Worm (Caenorhabditis elegans): Measurements from ENCODE around the gene osm-3.
A peak's percentile ranks its signal among the peaks of the same experiment; 100 is the strongest.

osm-3 gene

DNA sequence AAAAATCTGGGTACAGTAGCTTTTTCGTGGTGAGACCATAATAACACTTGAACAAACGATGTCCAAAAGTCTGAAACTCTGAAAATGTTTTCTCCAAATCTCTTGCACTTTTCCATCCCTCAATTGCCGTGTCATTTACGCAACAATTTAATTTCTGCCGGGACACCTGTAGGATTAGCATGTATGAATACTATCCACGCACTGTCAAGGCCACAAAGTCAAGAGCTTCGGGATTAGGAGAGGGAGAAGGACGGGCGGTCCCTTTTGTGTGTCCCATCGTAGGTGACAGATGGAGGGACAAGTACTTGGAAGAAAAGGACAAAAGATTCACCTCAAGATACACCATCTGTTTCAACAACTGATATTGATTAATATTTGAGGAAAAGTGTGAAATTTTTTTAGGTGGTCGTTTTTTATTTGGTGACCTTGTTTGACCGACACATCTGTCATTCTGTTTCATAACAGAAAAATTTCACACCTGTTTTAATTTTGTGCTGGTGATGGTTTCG lies 42.2 kb upstream of the osm-3 start:
- no peak for TF ChIP-seq K02D7.2 (tag; optimal IDR thresholded peaks at IDR 0.05)
- TF ChIP-seq hlh-6 (tag; optimal IDR thresholded peaks at IDR 0.05), result no peak
- no peak for TF ChIP-seq pag-3 (tag; optimal IDR thresholded peaks at IDR 0.05; ENCODE audit: borderline replicate concordance)
- TF ChIP-seq unc-86 (tag; optimal IDR thresholded peaks at IDR 0.05), result no peak
- TF ChIP-seq lin-11 (tag; optimal IDR thresholded peaks at IDR 0.05), result no peak
- TF ChIP-seq tbx-7 (tag; optimal IDR thresholded peaks at IDR 0.05), result no peak
- TF ChIP-seq madf-2 (tag; optimal IDR thresholded peaks at IDR 0.05), result no peak
- no peak for TF ChIP-seq fkh-6 (tag; optimal IDR thresholded peaks at IDR 0.05)
- TF ChIP-seq ceh-18 (tag; optimal IDR thresholded peaks at IDR 0.05), result no peak
- TF ChIP-seq ceh-45 (GFP tag; IDR thresholded peaks at IDR 0.05), result no peak
- TF ChIP-seq dve-1 (tag; optimal IDR thresholded peaks at IDR 0.05), result no peak

DNA sequence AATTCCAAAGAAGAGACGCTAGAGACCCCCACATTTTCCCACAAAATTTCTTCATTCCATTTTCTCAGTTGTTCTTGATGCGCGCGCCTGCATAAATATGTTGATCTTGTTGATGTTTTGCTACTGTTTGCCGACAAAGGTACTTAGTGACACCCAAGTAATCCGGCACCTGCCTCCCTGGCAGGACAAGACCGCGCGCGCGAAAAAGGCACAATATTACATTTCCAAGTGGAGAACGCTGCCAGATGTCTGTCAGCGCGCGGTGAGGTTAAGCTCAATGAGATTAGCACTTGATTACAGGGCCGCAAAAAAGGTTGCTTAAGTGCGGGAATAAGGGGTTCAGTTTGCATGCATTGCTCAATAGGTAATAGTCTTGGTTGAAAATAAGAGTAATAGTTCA lies 40.8 kb upstream of the osm-3 start:
- TF ChIP-seq hlh-30 (tag; optimal IDR thresholded peaks at IDR 0.05; ENCODE audit: insufficient read depth), result no peak
- peak; percentile 3 for TF ChIP-seq unc-42 (tag; optimal IDR thresholded peaks at IDR 0.05)
- TF ChIP-seq ama-1 (optimal IDR thresholded peaks at IDR 0.05), result no peak
- TF ChIP-seq pqm-1 (tag; optimal IDR thresholded peaks at IDR 0.05), result no peak

DNA sequence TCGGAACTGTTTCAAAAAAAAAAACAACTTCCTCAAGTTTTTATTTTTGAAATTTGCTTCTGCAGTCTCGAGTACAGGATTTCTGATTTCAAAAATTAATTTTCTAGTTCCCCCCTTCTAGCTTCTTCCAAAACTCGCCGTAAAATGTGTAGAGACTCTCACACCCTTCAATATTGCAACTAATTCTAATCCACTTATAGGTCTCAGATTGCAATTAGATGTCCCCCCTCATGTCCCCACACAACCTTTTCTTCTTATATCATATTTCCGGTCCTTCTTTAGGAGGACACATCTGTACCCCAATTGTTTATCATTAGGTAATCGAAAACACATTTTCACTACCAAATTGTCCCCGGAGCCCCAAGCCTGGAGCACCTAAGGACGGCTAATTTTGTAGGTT lies 39.6 kb upstream of the osm-3 start:
- TF ChIP-seq unc-42 (tag; optimal IDR thresholded peaks at IDR 0.05) (peak; percentile 71), ceh-34 (tag; optimal IDR thresholded peaks at IDR 0.05) (no peak)

DNA sequence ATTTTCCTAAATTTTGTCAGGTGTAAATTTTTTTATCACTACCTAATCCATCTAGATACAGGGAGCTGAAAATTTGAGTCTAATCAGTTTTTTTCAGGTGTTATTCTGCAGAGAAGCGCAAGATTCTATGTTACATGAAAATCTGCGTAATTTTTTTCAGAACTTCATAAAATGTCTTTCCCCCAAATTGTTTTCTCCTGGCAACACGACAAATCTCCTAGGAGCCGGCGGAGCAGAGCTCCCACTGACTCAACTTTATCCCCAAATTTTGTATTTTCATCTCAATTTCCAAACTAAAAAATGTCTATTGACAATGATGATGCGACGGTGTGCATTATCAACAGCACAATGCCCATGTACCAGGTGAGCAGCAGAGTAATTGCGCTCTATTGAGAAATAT lies 38.6 kb upstream of the osm-3 start, which contains the start of gene F28F9.2:
TSS of gene F28F9.2 (plus strand) at position 301 of the 400 bp plus-strand sequence.
- TF ChIP-seq dve-1 (tag; optimal IDR thresholded peaks at IDR 0.05) (no peak), ceh-30 (tag; optimal IDR thresholded peaks at IDR 0.05) (no peak), nfya-1 (tag; optimal IDR thresholded peaks at IDR 0.05) (no peak), ceh-9 (tag; optimal IDR thresholded peaks at IDR 0.05) (no peak), ceh-14 (tag; optimal IDR thresholded peaks at IDR 0.05) (no peak)

DNA sequence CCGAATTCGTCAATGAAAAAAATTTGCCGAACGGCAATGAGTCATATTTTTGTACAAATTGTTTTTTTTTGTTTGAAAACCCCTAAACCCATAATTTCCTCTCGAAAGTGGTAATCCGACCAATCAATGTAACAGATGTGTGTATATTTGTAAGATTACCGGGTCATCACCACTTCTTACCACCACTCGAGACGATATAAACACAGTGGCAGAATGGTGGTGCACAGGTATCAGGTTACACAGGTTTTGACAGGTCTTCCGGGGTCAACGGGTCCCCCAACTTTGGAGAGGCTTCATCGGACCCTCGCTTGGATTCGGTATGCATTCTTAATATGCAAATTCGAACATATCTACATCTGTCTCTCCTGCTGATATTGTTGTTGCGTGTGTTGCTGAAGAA lies 37.8 kb upstream of the osm-3 start:
- TF ChIP-seq sox-2 (GFP tag; IDR thresholded peaks at IDR 0.05) (no peak), ceh-34 (tag; optimal IDR thresholded peaks at IDR 0.05) (peak; percentile 92)

DNA sequence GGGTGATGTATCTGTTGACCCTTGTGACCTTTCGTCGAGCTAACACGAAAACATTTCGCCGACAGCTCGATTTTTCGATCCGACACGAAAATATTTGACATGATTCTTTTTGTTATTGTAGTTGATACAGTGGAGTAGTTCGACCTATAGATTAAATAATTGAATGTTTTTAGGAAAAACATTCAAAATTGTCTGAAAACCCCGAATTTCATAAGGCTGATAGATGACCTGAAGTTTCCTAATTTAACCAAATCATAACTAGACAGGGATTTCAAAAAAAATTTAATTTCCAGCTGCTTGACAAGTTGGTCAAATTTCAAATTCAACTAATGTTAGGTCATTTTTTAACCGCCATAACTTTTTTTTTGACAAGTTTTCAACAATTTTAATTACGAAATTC lies 34.2 kb upstream of the osm-3 start, which contains the start of gene cal-3:
TSS of gene cal-3 (minus strand) at position 101 of the 400 bp plus-strand sequence.
- TF ChIP-seq gmeb-2 (tag; optimal IDR thresholded peaks at IDR 0.05) (no peak), ttx-3 (tag; optimal IDR thresholded peaks at IDR 0.05) (no peak), unc-55 (GFP tag; optimal IDR thresholded peaks at IDR 0.05) (no peak), K09A11.1 (tag; optimal IDR thresholded peaks at IDR 0.05; ENCODE audit: insufficient read depth) (no peak), elt-2 (tag; optimal IDR thresholded peaks at IDR 0.05) (no peak), pha-4 (tag; optimal IDR thresholded peaks at IDR 0.05) (no peak), hlh-8 (tag; optimal IDR thresholded peaks at IDR 0.05) (no peak), ceh-2 (tag; optimal IDR thresholded peaks at IDR 0.05) (no peak), rnt-1 (tag; optimal IDR thresholded peaks at IDR 0.05) (no peak), pqm-1 (tag; optimal IDR thresholded peaks at IDR 0.05) (no peak), ama-1 (optimal IDR thresholded peaks at IDR 0.05) (no peak), ceh-48 (tag; optimal IDR thresholded peaks at IDR 0.05) (no peak), mec-3 (tag; optimal IDR thresholded peaks at IDR 0.05; ENCODE audit: borderline replicate concordance) (no peak), C08G9.2 (tag; optimal IDR thresholded peaks at IDR 0.05) (no peak), ceh-22 (tag; optimal IDR thresholded peaks at IDR 0.05) (no peak), nhr-11 (tag; optimal IDR thresholded peaks at IDR 0.05) (no peak)
